Fruit fly (Drosophila melanogaster) whole organism, embryonic: Measurements from ENCODE around the gene Cul6.

Experiments
- Ada2b ChIP-seq: fragments of 200-800 bp; sonication (Bioruptor generic); IDR thresholded peaks from 2 replicates; pipeline ENCODE4 v1.3.6; 2022; ENCODE audit warnings: missing biosample characterization, missing genetic modification characterization
- Bgb ChIP-seq: fragments of 200-800 bp; sonication (Bioruptor generic); IDR thresholded peaks from 2 replicates; pipeline ENCODE4 v1.3.6; 2022; ENCODE audit warnings: missing biosample characterization, missing genetic modification characterization; ENCODE audit not compliant: partially characterized antibody
- CG10209 ChIP-seq: fragments of 200-800 bp; sonication (Bioruptor generic); optimal IDR thresholded peaks from 3 replicates; lab custom pipeline; 2017; ENCODE audit warnings: missing biosample characterization, mild to moderate bottlenecking, missing genetic modification characterization, missing genetic modification reagents
- CG10267 ChIP-seq: fragments of 200-800 bp; sonication (Bioruptor generic); optimal IDR thresholded peaks from 2 replicates; lab custom pipeline; 2018; ENCODE audit warnings: missing biosample characterization, mild to moderate bottlenecking, missing genetic modification characterization, moderate library complexity
- CG12391 ChIP-seq: fragments of 200-800 bp; sonication (Bioruptor generic); optimal IDR thresholded peaks from 3 replicates; lab custom pipeline; 2018; ENCODE audit warnings: missing biosample characterization, mild to moderate bottlenecking, missing genetic modification characterization, moderate library complexity
- CG12659 ChIP-seq: fragments of 200-800 bp; sonication (Bioruptor generic); optimal IDR thresholded peaks from 3 replicates; lab custom pipeline; 2017; ENCODE audit warnings: mild to moderate bottlenecking, missing biosample characterization, missing genetic modification reagents, missing genetic modification characterization
- CG13287 ChIP-seq: fragments of 200-800 bp; sonication (Bioruptor generic); IDR thresholded peaks from 2 replicates; pipeline ENCODE4 v1.3.6; 2022; ENCODE audit warnings: missing biosample characterization, missing genetic modification characterization; ENCODE audit not compliant: partially characterized antibody
- CG13624 ChIP-seq: fragments of 200-800 bp; sonication (Bioruptor generic); optimal IDR thresholded peaks from 2 replicates; lab custom pipeline; 2016; ENCODE audit warnings: missing biosample characterization, missing genetic modification characterization
- CG14860 ChIP-seq: fragments of 200-800 bp; sonication (Bioruptor generic); IDR thresholded peaks from 3 replicates; pipeline ENCODE4 v1.3.6; 2022; ENCODE audit warnings: missing biosample characterization, missing genetic modification characterization; ENCODE audit not compliant: partially characterized antibody
- CG1647 ChIP-seq: fragments of 200-800 bp; sonication (Bioruptor generic); optimal IDR thresholded peaks from 3 replicates; lab custom pipeline; 2016; ENCODE audit warnings: missing biosample characterization, missing genetic modification characterization
- CG16813 ChIP-seq: fragments of 200-800 bp; sonication (Bioruptor generic); IDR thresholded peaks from 3 replicates; pipeline ENCODE4 v1.3.6; 2022; ENCODE audit warnings: missing biosample characterization, missing genetic modification characterization; ENCODE audit not compliant: partially characterized antibody
- CG18262 ChIP-seq: fragments of 200-800 bp; optimal IDR thresholded peaks from 3 replicates; lab custom pipeline; 2019; ENCODE audit warnings: missing biosample characterization, mild to moderate bottlenecking, missing genetic modification characterization, moderate library complexity
- CG2129 ChIP-seq: fragments of 200-800 bp; sonication (Bioruptor generic); IDR thresholded peaks from 2 replicates; pipeline ENCODE4 v1.3.6; 2022; ENCODE audit warnings: missing biosample characterization, missing genetic modification characterization; ENCODE audit not compliant: partially characterized antibody
- CG2202 ChIP-seq: fragments of 200-800 bp; sonication (Bioruptor generic); optimal IDR thresholded peaks from 2 replicates; lab custom pipeline; 2018; ENCODE audit warnings: missing biosample characterization, mild to moderate bottlenecking, missing genetic modification characterization
- CG31441 ChIP-seq: fragments of 200-800 bp; sonication (Bioruptor generic); IDR thresholded peaks from 2 replicates; pipeline ENCODE4 v1.3.6; 2022; ENCODE audit warnings: missing biosample characterization, missing genetic modification characterization
- CG33557 ChIP-seq: fragments of 200-800 bp; sonication (Bioruptor generic); optimal IDR thresholded peaks from 2 replicates; lab custom pipeline; 2019; ENCODE audit warnings: missing biosample characterization, mild to moderate bottlenecking, missing genetic modification characterization, moderate library complexity
- CG34224 ChIP-seq: fragments of 200-800 bp; sonication (Bioruptor generic); IDR thresholded peaks from 3 replicates; pipeline ENCODE4 v1.3.6; 2022; ENCODE audit warnings: missing biosample characterization, missing genetic modification characterization; ENCODE audit not compliant: partially characterized antibody
- CG3995 ChIP-seq: fragments of 200-800 bp; sonication (Bioruptor generic); optimal IDR thresholded peaks from 3 replicates; lab custom pipeline; 2016; ENCODE audit warnings: missing biosample characterization, missing genetic modification characterization
- CG4424 ChIP-seq: fragments of 200-800 bp; sonication (Bioruptor generic); optimal IDR thresholded peaks from 3 replicates; lab custom pipeline; 2016; ENCODE audit warnings: missing biosample characterization, missing genetic modification characterization
- CG7839 ChIP-seq: fragments of 200-800 bp; sonication (Bioruptor generic); optimal IDR thresholded peaks from 3 replicates; lab custom pipeline; 2018; ENCODE audit warnings: missing biosample characterization, mild to moderate bottlenecking, missing genetic modification characterization, moderate library complexity
- CG8290 ChIP-seq, 3 experiments: fragments of 200-800 bp; sonication (Bioruptor generic); optimal IDR thresholded peaks; 2 replicates each; lab custom pipeline; 2016 to 2019; ENCODE audit warnings: missing biosample characterization in 3 of 3, missing genetic modification characterization in 3 of 3, mild to moderate bottlenecking in 2 of 3, moderate library complexity in 1 of 3
- CG9215 ChIP-seq: fragments of 200-800 bp; sonication (Bioruptor generic); IDR thresholded peaks from 2 replicates; pipeline ENCODE4 v1.3.6; 2022; ENCODE audit warnings: missing biosample characterization, missing genetic modification characterization
- Dfd ChIP-seq, 2 experiments: fragments of >200 bp; optimal IDR thresholded peaks; 2 replicates each; lab custom pipeline; 2017; ENCODE audit warnings: missing biosample characterization in 2 of 2, missing genetic modification characterization in 2 of 2
- Doc3 ChIP-seq: fragments of 200-800 bp; sonication (Bioruptor generic); IDR thresholded peaks from 3 replicates; pipeline ENCODE4 v1.3.6; 2022; ENCODE audit warnings: missing biosample characterization, missing genetic modification characterization; ENCODE audit not compliant: partially characterized antibody
- Dp ChIP-seq: fragments of 200-800 bp; sonication (Bioruptor generic); optimal IDR thresholded peaks from 2 replicates; lab custom pipeline; 2018; ENCODE audit warnings: missing biosample characterization, mild to moderate bottlenecking, missing genetic modification characterization, moderate library complexity
- E2f2 ChIP-seq: fragments of 200-800 bp; sonication (Bioruptor generic); IDR thresholded peaks from 2 replicates; pipeline ENCODE4 v1.3.6; 2022; ENCODE audit warnings: missing biosample characterization, missing genetic modification characterization
- HLH4C ChIP-seq: fragments of 200-800 bp; sonication (Bioruptor generic); IDR thresholded peaks from 3 replicates; pipeline ENCODE4 v1.3.6; 2022; ENCODE audit warnings: missing biosample characterization, missing genetic modification characterization; ENCODE audit not compliant: partially characterized antibody
- Hr39 ChIP-seq: fragments of >200 bp; optimal IDR thresholded peaks from 2 replicates; lab custom pipeline; 2017
- Mad ChIP-seq: fragments of 200-800 bp; sonication (Bioruptor generic); optimal IDR thresholded peaks from 2 replicates; lab custom pipeline; 2016; ENCODE audit warnings: missing biosample characterization, missing genetic modification characterization
- NC2α ChIP-seq: fragments of 200-800 bp; sonication (Bioruptor generic); optimal IDR thresholded peaks from 2 replicates; lab custom pipeline; 2016; ENCODE audit warnings: missing biosample characterization, missing genetic modification characterization
- Opbp ChIP-seq: fragments of 200-800 bp; sonication (Bioruptor generic); IDR thresholded peaks from 3 replicates; pipeline ENCODE4 v1.3.6; 2022; ENCODE audit warnings: missing biosample characterization, missing genetic modification characterization; ENCODE audit not compliant: partially characterized antibody
- amos ChIP-seq: fragments of 200-800 bp; sonication (Bioruptor generic); IDR thresholded peaks from 2 replicates; pipeline ENCODE4 v1.3.6; 2022; ENCODE audit warnings: missing biosample characterization, missing genetic modification characterization; ENCODE audit not compliant: partially characterized antibody
- ase ChIP-seq: fragments of 200-800 bp; sonication (Bioruptor generic); IDR thresholded peaks from 3 replicates; pipeline ENCODE4 v1.3.6; 2022; ENCODE audit warnings: missing biosample characterization, missing genetic modification characterization
- bowl ChIP-seq: fragments of 200-800 bp; sonication (Bioruptor generic); IDR thresholded peaks from 2 replicates; pipeline ENCODE4 v1.3.6; 2022; ENCODE audit warnings: missing biosample characterization, missing genetic modification characterization
- btn ChIP-seq: fragments of 200-800 bp; sonication (Bioruptor generic); optimal IDR thresholded peaks from 2 replicates; lab custom pipeline; 2016; ENCODE audit warnings: missing biosample characterization, missing genetic modification characterization
- inv ChIP-seq: fragments of 200-800 bp; sonication (Bioruptor generic); IDR thresholded peaks from 2 replicates; pipeline ENCODE4 v1.3.6; 2022; ENCODE audit warnings: missing biosample characterization, missing genetic modification characterization; ENCODE audit not compliant: partially characterized antibody
- knrl ChIP-seq: fragments of 200-800 bp; sonication (Bioruptor generic); IDR thresholded peaks from 3 replicates; pipeline ENCODE4 v1.3.6; 2022; ENCODE audit warnings: missing biosample characterization, missing genetic modification characterization; ENCODE audit not compliant: partially characterized antibody
- lov ChIP-seq, 2 experiments: fragments of 200-800 bp in 1 of 2; fragments of >200 bp in 1 of 2; sonication (Bioruptor generic) in 1 of 2; IDR thresholded peaks in 1 of 2; optimal IDR thresholded peaks in 1 of 2; 2 replicates in 1 of 2; 3 replicates in 1 of 2; pipeline versions ENCODE4 v1.3.6 to Lab custom; 2017 to 2022; ENCODE audit warnings: missing biosample characterization in 1 of 2, missing genetic modification characterization in 1 of 2
- pum ChIP-seq: fragments of 200-800 bp; sonication (Bioruptor generic); optimal IDR thresholded peaks from 2 replicates; lab custom pipeline; 2016; ENCODE audit warnings: missing biosample characterization, missing genetic modification characterization
- pzg ChIP-seq: fragments of 200-800 bp; sonication (Bioruptor generic); optimal IDR thresholded peaks from 3 replicates; lab custom pipeline; 2018; ENCODE audit warnings: missing biosample characterization, mild to moderate bottlenecking, missing genetic modification characterization, moderate library complexity
- sna ChIP-seq: fragments of 200-800 bp; sonication (Bioruptor generic); IDR thresholded peaks from 2 replicates; pipeline ENCODE4 v1.3.6; 2022; ENCODE audit warnings: missing biosample characterization, missing genetic modification characterization; ENCODE audit not compliant: partially characterized antibody
- stwl ChIP-seq: fragments of 200-800 bp; sonication (Bioruptor generic); optimal IDR thresholded peaks from 3 replicates; lab custom pipeline; 2018; ENCODE audit warnings: missing biosample characterization, mild to moderate bottlenecking, missing genetic modification characterization, moderate library complexity
- sug ChIP-seq: fragments of 200-800 bp; optimal IDR thresholded peaks from 2 replicates; lab custom pipeline; 2019; ENCODE audit warnings: missing biosample characterization, mild to moderate bottlenecking, missing genetic modification characterization, moderate library complexity
- tna ChIP-seq: fragments of 200-800 bp; sonication (Bioruptor generic); IDR thresholded peaks from 2 replicates; pipeline ENCODE4 v1.3.6; 2022; ENCODE audit warnings: missing biosample characterization, missing genetic modification characterization; ENCODE audit not compliant: partially characterized antibody
- trem ChIP-seq: fragments of 200-800 bp; optimal IDR thresholded peaks from 3 replicates; lab custom pipeline; 2019; ENCODE audit warnings: missing biosample characterization, mild to moderate bottlenecking, missing genetic modification characterization, moderate library complexity
- unc-4 ChIP-seq: fragments of 200-800 bp; sonication (Bioruptor generic); IDR thresholded peaks from 2 replicates; pipeline ENCODE4 v1.3.6; 2022; ENCODE audit warnings: missing biosample characterization, missing genetic modification characterization; ENCODE audit not compliant: partially characterized antibody
- zen ChIP-seq: fragments of 200-800 bp; sonication (Bioruptor generic); optimal IDR thresholded peaks from 3 replicates; lab custom pipeline; 2018; ENCODE audit warnings: missing biosample characterization, mild to moderate bottlenecking, missing genetic modification characterization, moderate library complexity

Cul6 gene

dm6 chr3L:13007946-13008462, 3.5 kb downstream of the Cul6 start (continued):
- peak; percentile 78 for TF ChIP-seq HLH4C (GFP tag; lab: Robert Waterston, UW)
- TF ChIP-seq bowl, result no peak
- no peak for TF ChIP-seq NC2α (GFP tag; lab: Kevin White, UChicago)
- no peak for TF ChIP-seq CG1647 (GFP tag; lab: Kevin White, UChicago)
- TF ChIP-seq btn (GFP tag; lab: Kevin White, UChicago), result no peak
- TF ChIP-seq zen (tag; lab: Kevin White, UChicago), result peak; percentile 67
- TF ChIP-seq Dfd (GFP tag; optimal IDR thresholded peaks at IDR 0.05; lab: Kevin White, UChicago), result no peak
- peak; percentile 69 for TF ChIP-seq CG3995
- no peak for TF ChIP-seq CG2202 (tag; lab: Kevin White, UChicago)
- peak; percentile 55; the same call in 2 of the 3 replicates for TF ChIP-seq CG34224
- no peak for TF ChIP-seq Mad (GFP tag; lab: Kevin White, UChicago)
- TF ChIP-seq CG16813 (GFP tag; lab: Robert Waterston, UW), result peak; percentile 67
- peak; percentile 5 for TF ChIP-seq sug (tag; lab: Kevin White, UChicago)
- peak; percentile 65 for TF ChIP-seq sna
- no peak for TF ChIP-seq CG9215
- TF ChIP-seq Hr39, result no peak
- peak; percentile 10 for TF ChIP-seq CG12391 (tag; lab: Kevin White, UChicago)
- peak; percentile 35 for TF ChIP-seq CG10267 (tag; lab: Kevin White, UChicago)
- peak; percentile 22; the same call in 1 of the 2 replicates for TF ChIP-seq E2f2 (GFP tag; lab: Robert Waterston, UW)
- TF ChIP-seq tna (GFP tag; lab: Robert Waterston, UW), result peak; percentile 27; the same call in 1 of the 2 replicates
- TF ChIP-seq unc-4 (GFP tag; lab: Robert Waterston, UW), result peak; percentile 71
- TF ChIP-seq Dp, result peak; percentile 20
- TF ChIP-seq CG31441 (GFP tag; lab: Robert Waterston, UW), result 0 out of 2 replicates have a peak, but pooled peaks have one; percentile 17
- peak; percentile 20; the same call in 2 of the 3 replicates for TF ChIP-seq Opbp
- TF ChIP-seq CG18262 (tag; lab: Kevin White, UChicago), result peak; percentile 27
- TF ChIP-seq CG7839 (tag; lab: Kevin White, UChicago), result peak; percentile 13
- no peak for TF ChIP-seq CG4424 (GFP tag; lab: Kevin White, UChicago)
- TF ChIP-seq Doc3 (GFP tag; lab: Robert Waterston, UW), result peak; percentile 69
- TF ChIP-seq CG13287 (GFP tag; lab: Robert Waterston, UW), result peak; percentile 75
- TF ChIP-seq CG12659 (GFP tag; lab: Kevin White, UChicago), result peak; percentile 12
- TF ChIP-seq amos (GFP tag; lab: Robert Waterston, UW), result peak; percentile 71
- TF ChIP-seq inv (GFP tag; lab: Robert Waterston, UW), result peak; percentile 54; the same call in 1 of the 2 replicates
- TF ChIP-seq CG14860 (GFP tag; lab: Robert Waterston, UW), result 0 out of 3 replicates have a peak, but pooled peaks have one; percentile 49
- TF ChIP-seq ase (GFP tag; lab: Robert Waterston, UW), result no peak
- peak; percentile 39 for TF ChIP-seq pzg (GFP tag; lab: Kevin White, UChicago)
- TF ChIP-seq CG8290 (GFP tag; optimal IDR thresholded peaks at IDR 0.05; lab: Kevin White, UChicago), result peak; percentile 15
- no peak for TF ChIP-seq CG8290 (tag; optimal IDR thresholded peaks at IDR 0.05; lab: Kevin White, UChicago)
- TF ChIP-seq pum, result no peak
- no peak for TF ChIP-seq Ada2b (GFP tag; lab: Robert Waterston, UW)
- peak; percentile 52 for TF ChIP-seq trem (tag; lab: Kevin White, UChicago)
- TF ChIP-seq CG13624 (GFP tag; lab: Kevin White, UChicago), result no peak
- TF ChIP-seq Bgb (GFP tag; lab: Robert Waterston, UW), result peak; percentile 82
- 0 out of 2 replicates have a peak, but pooled peaks have one; percentile 23 for TF ChIP-seq CG2129 (GFP tag; lab: Robert Waterston, UW)
- TF ChIP-seq CG33557 (GFP tag; lab: Kevin White, UChicago), result no peak
- peak; percentile 70; the same call in 2 of the 3 replicates for TF ChIP-seq knrl (GFP tag; lab: Robert Waterston, UW)
- TF ChIP-seq stwl (tag; lab: Kevin White, UChicago), result peak; percentile 82
- no peak for TF ChIP-seq lov (optimal IDR thresholded peaks at IDR 0.05; lab: Kevin White, UChicago)
- TF ChIP-seq lov (GFP tag; IDR thresholded peaks at IDR 0.05; lab: Robert Waterston, UW), result no peak
- TF ChIP-seq CG10209, result no peak
